Worm (Caenorhabditis elegans) whole organism, L1 larva: Measurements from ENCODE around the gene prdx-2.

Experiments used
- C16A3.4 ChIP-seq: fragments of 150-350 bp; optimal IDR thresholded peaks from 2 replicates; lab custom pipeline; 2014; ENCODE audit warnings: missing biosample characterization, missing genetic modification characterization
- C34B4.2 ChIP-seq: sonication (generic microtip); optimal IDR thresholded peaks from 2 replicates; lab custom pipeline; 2017; ENCODE audit warnings: mild to moderate bottlenecking, missing genetic modification characterization, missing compliant biosample characterization
- aha-1 ChIP-seq: fragments of 150-350 bp; optimal IDR thresholded peaks from 2 replicates; lab custom pipeline; 2014; ENCODE audit warnings: missing biosample characterization, missing genetic modification characterization
- alr-1 ChIP-seq: fragments of 200-800 bp; sonication (Bioruptor generic); optimal IDR thresholded peaks from 2 replicates; lab custom pipeline; 2018; ENCODE audit warnings: borderline replicate concordance, mild to moderate bottlenecking, missing genetic modification characterization, missing compliant biosample characterization
- aly-2 ChIP-seq: fragments of 150-350 bp; optimal IDR thresholded peaks from 2 replicates; lab custom pipeline; 2014; ENCODE audit warnings: missing biosample characterization, missing genetic modification characterization
- ama-1 ChIP-seq: fragments of 150-350 bp; optimal IDR thresholded peaks from 2 replicates; lab custom pipeline; 2014
- ceh-8 ChIP-seq: fragments of 200-800 bp; sonication (Bioruptor generic); optimal IDR thresholded peaks from 2 replicates; lab custom pipeline; 2018; ENCODE audit warnings: mild to moderate bottlenecking, missing genetic modification characterization, moderate library complexity, missing compliant biosample characterization
- ceh-82 ChIP-seq, 3 experiments: fragments of 150-350 bp in 1 of 3; sonication (generic microtip) in 2 of 3; optimal IDR thresholded peaks; 2 replicates each; lab custom pipeline; 2014 to 2017; ENCODE audit warnings: missing biosample characterization in 3 of 3, missing genetic modification characterization in 3 of 3
- ceh-88 ChIP-seq: fragments of 200-800 bp; sonication (Bioruptor generic); IDR thresholded peaks from 2 replicates; pipeline ENCODE4 v1.3.6; 2022; ENCODE audit warnings: missing genetic modification characterization, missing compliant biosample characterization
- ceh-90 ChIP-seq: sonication (generic microtip); optimal IDR thresholded peaks from 2 replicates; lab custom pipeline; 2016; ENCODE audit warnings: missing genetic modification characterization, missing compliant biosample characterization
- ces-1 ChIP-seq: fragments of 150-350 bp; optimal IDR thresholded peaks from 2 replicates; lab custom pipeline; 2014; ENCODE audit warnings: missing biosample characterization, missing genetic modification reagents, missing genetic modification characterization
- dpl-1 ChIP-seq, 3 experiments: fragments of 150-350 bp in 2 of 3; sonication (generic microtip) in 1 of 3; optimal IDR thresholded peaks; 2 replicates each; lab custom pipeline; 2014 to 2017; ENCODE audit warnings: missing biosample characterization in 3 of 3, missing genetic modification characterization in 3 of 3, missing genetic modification reagents in 3 of 3
- efl-1 ChIP-seq, 4 experiments: fragments of 150-350 bp; optimal IDR thresholded peaks in 3 of 4; peaks in 1 of 4; 1 replicate in 1 of 4; 2 replicates in 3 of 4; lab custom pipeline; 2014; ENCODE audit warnings: missing biosample characterization in 2 of 4, missing genetic modification characterization in 2 of 4, missing genetic modification reagents in 2 of 4
- efl-3 ChIP-seq: fragments of 200-800 bp; sonication (Bioruptor generic); optimal IDR thresholded peaks from 2 replicates; lab custom pipeline; 2018; ENCODE audit warnings: mild to moderate bottlenecking, missing genetic modification characterization, missing compliant biosample characterization
- egl-13 ChIP-seq: sonication (generic microtip); optimal IDR thresholded peaks from 2 replicates; lab custom pipeline; 2016; ENCODE audit warnings: missing genotype, missing genetic modification reagents, missing genetic modification characterization, missing compliant biosample characterization
- elt-2 ChIP-seq: sonication (generic microtip); optimal IDR thresholded peaks from 2 replicates; lab custom pipeline; 2016; ENCODE audit warnings: missing genetic modification characterization, mild to moderate bottlenecking, inconsistent platforms, missing compliant biosample characterization, missing genetic modification reagents
- elt-3 ChIP-seq, 6 experiments: fragments of 150-350 bp in 1 of 6; sonication (generic microtip); optimal IDR thresholded peaks; 2 replicates each; lab custom pipeline; 2017 to 2018; ENCODE audit warnings: missing biosample characterization in 6 of 6, missing genetic modification characterization in 6 of 6, inconsistent platforms in 1 of 6
- ets-5 ChIP-seq: fragments of 200-800 bp; sonication (Bioruptor generic); IDR thresholded peaks from 2 replicates; pipeline ENCODE4 v1.3.6; 2022; ENCODE audit warnings: missing genetic modification characterization, missing compliant biosample characterization
- hlh-17 ChIP-seq: fragments of 200-800 bp; sonication (Bioruptor generic); optimal IDR thresholded peaks from 2 replicates; lab custom pipeline; 2018; ENCODE audit warnings: missing genetic modification characterization, mild to moderate bottlenecking, missing compliant biosample characterization, moderate library complexity, borderline replicate concordance
- hpl-2 ChIP-seq: fragments of 150-350 bp; optimal IDR thresholded peaks from 2 replicates; lab custom pipeline; 2014; ENCODE audit warnings: missing biosample characterization, missing genetic modification reagents, missing genetic modification characterization
- jun-1 ChIP-seq: fragments of 150-350 bp; optimal IDR thresholded peaks from 2 replicates; lab custom pipeline; 2014; ENCODE audit warnings: missing biosample characterization, missing genetic modification reagents, missing genetic modification characterization
- lir-3 ChIP-seq: sonication (generic microtip); optimal IDR thresholded peaks from 2 replicates; lab custom pipeline; 2016; ENCODE audit warnings: mild to moderate bottlenecking, missing genetic modification characterization, moderate library complexity, missing compliant biosample characterization; ENCODE audit not compliant: poor library complexity
- lsy-2 ChIP-seq, 2 experiments: fragments of 150-350 bp; optimal IDR thresholded peaks; 2 replicates each; lab custom pipeline; 2014; ENCODE audit warnings: missing biosample characterization in 2 of 2, missing genetic modification characterization in 2 of 2
- mab-9 ChIP-seq: fragments of 200-800 bp; sonication (Bioruptor generic); IDR thresholded peaks from 2 replicates; pipeline ENCODE4 v1.3.6; 2022; ENCODE audit warnings: missing genetic modification reagents, missing genetic modification characterization, missing compliant biosample characterization
- mdl-1 ChIP-seq, 2 experiments: fragments of 150-350 bp; optimal IDR thresholded peaks; 2 replicates each; lab custom pipeline; 2014 to 2017; ENCODE audit warnings: missing biosample characterization in 2 of 2, missing genetic modification characterization in 2 of 2, inconsistent platforms in 1 of 2
- mef-2 ChIP-seq: fragments of 150-350 bp; optimal IDR thresholded peaks from 2 replicates; lab custom pipeline; 2014; ENCODE audit warnings: missing biosample characterization, missing genetic modification characterization
- nhr-11 ChIP-seq: fragments of 150-350 bp; optimal IDR thresholded peaks from 2 replicates; lab custom pipeline; 2014; ENCODE audit warnings: missing biosample characterization, missing genetic modification characterization
- nhr-20 ChIP-seq: sonication (generic microtip); optimal IDR thresholded peaks from 2 replicates; lab custom pipeline; 2016; ENCODE audit warnings: mild to moderate bottlenecking, missing genetic modification characterization, missing compliant biosample characterization
- nhr-47 ChIP-seq: sonication (generic microtip); optimal IDR thresholded peaks from 2 replicates; lab custom pipeline; 2016; ENCODE audit warnings: mild to moderate bottlenecking, missing genetic modification characterization, moderate library complexity, missing compliant biosample characterization
- nhr-71 ChIP-seq: sonication (generic microtip); optimal IDR thresholded peaks from 2 replicates; lab custom pipeline; 2016; ENCODE audit warnings: mild to moderate bottlenecking, missing genetic modification characterization, moderate library complexity, missing compliant biosample characterization
- nhr-84 ChIP-seq: sonication (generic microtip); optimal IDR thresholded peaks from 2 replicates; lab custom pipeline; 2017; ENCODE audit warnings: missing biosample characterization, missing genetic modification characterization
- nhr-85 ChIP-seq: sonication (generic microtip); peaks from one replicate; lab custom pipeline; 2016; ENCODE audit warnings: missing genetic modification characterization, inconsistent platforms, missing compliant biosample characterization
- pax-3 ChIP-seq: fragments of 200-800 bp; sonication (Bioruptor generic); optimal IDR thresholded peaks from 2 replicates; lab custom pipeline; 2018; ENCODE audit warnings: mild to moderate bottlenecking, missing genetic modification characterization, moderate library complexity, missing compliant biosample characterization
- skn-1 ChIP-seq: fragments of 150-350 bp; optimal IDR thresholded peaks from 2 replicates; lab custom pipeline; 2014; ENCODE audit warnings: missing biosample characterization, missing genetic modification characterization
- snpc-4 ChIP-seq: fragments of 150-350 bp; optimal IDR thresholded peaks from 2 replicates; lab custom pipeline; 2014; ENCODE audit warnings: missing biosample characterization, missing genetic modification characterization
- snu-23 ChIP-seq: sonication (generic microtip); optimal IDR thresholded peaks from 2 replicates; lab custom pipeline; 2016; ENCODE audit warnings: missing genetic modification characterization, missing compliant biosample characterization
- sox-4 ChIP-seq: sonication (generic microtip); optimal IDR thresholded peaks from 2 replicates; lab custom pipeline; 2016; ENCODE audit warnings: missing genetic modification characterization, missing compliant biosample characterization
- sup-37 ChIP-seq: fragments of 200-800 bp; sonication (Bioruptor generic); optimal IDR thresholded peaks from 2 replicates; lab custom pipeline; 2018; ENCODE audit warnings: mild to moderate bottlenecking, missing genetic modification characterization, missing compliant biosample characterization
- swsn-7 ChIP-seq: sonication (generic microtip); optimal IDR thresholded peaks from 2 replicates; lab custom pipeline; 2016; ENCODE audit warnings: missing genetic modification characterization, missing compliant biosample characterization
- tbx-2 ChIP-seq: sonication (generic microtip); optimal IDR thresholded peaks from 2 replicates; lab custom pipeline; 2016; ENCODE audit warnings: missing genetic modification characterization, missing compliant biosample characterization
- unc-62 ChIP-seq: fragments of 150-350 bp; optimal IDR thresholded peaks from 2 replicates; lab custom pipeline; 2014; ENCODE audit warnings: missing biosample characterization, missing genetic modification reagents, missing genetic modification characterization
- unc-86 ChIP-seq: sonication (generic microtip); optimal IDR thresholded peaks from 2 replicates; lab custom pipeline; 2016; ENCODE audit warnings: missing genetic modification characterization, missing compliant biosample characterization
- unc-98 ChIP-seq: fragments of 200-800 bp; sonication (Bioruptor generic); IDR thresholded peaks from 2 replicates; pipeline ENCODE4 v1.3.6; 2022; ENCODE audit warnings: missing genetic modification characterization, missing compliant biosample characterization
- xbp-1 ChIP-seq: sonication (generic microtip); optimal IDR thresholded peaks from 2 replicates; lab custom pipeline; 2016; ENCODE audit warnings: missing genetic modification characterization, missing compliant biosample characterization
- ztf-4 ChIP-seq: fragments of 150-350 bp; optimal IDR thresholded peaks from 2 replicates; lab custom pipeline; 2014; ENCODE audit warnings: missing biosample characterization, missing genetic modification characterization

The prdx-2 gene

DNA sequence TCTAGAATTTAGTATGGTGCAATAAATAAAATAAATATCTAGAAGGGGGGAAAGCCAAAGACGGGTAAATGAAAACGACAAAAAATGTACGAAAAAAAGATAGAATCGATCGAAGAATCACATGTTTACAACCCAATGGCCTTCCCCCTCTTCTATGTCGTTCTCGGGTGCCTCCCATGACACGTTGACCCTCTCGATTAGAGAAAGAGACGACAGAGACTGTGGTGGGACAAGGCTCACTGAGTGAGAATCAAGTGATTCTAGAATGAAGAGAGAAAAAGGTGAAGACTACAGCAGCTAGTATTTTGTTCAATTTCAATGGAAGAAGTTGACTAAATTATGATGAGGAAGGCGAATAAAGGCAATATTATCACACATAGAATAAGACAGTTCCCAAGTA lies 48.1 kb downstream of the prdx-2 start (continued):
- TF ChIP-seq ceh-82 (tag; optimal IDR thresholded peaks at IDR 0.05; lab: Kevin White, UChicago) (no peak), lsy-2 (tag; optimal IDR thresholded peaks at IDR 0.05; lab: Kevin White, UChicago) (peak; percentile 56 to 73), hlh-17 (GFP tag; lab: Kevin White, UChicago) (no peak), ceh-90 (no peak), aha-1 (tag; lab: Kevin White, UChicago) (no peak), ces-1 (no peak), lir-3 (peak; percentile 12), ceh-88 (GFP tag; lab: Robert Waterston, UW) (no peak), mab-9 (GFP tag; lab: Robert Waterston, UW) (no peak), nhr-71 (tag; lab: Kevin White, UChicago) (peak; percentile 78), ceh-8 (GFP tag; lab: Kevin White, UChicago) (no peak), snpc-4 (tag; lab: Kevin White, UChicago) (peak; percentile 6), swsn-7 (peak; percentile 48), hpl-2 (GFP tag; lab: Kevin White, UChicago) (no peak), efl-3 (GFP tag; lab: Kevin White, UChicago) (no peak), sup-37 (GFP tag; lab: Kevin White, UChicago) (no peak), unc-98 (GFP tag; lab: Robert Waterston, UW) (no peak), jun-1 (no peak), xbp-1 (tag; lab: Kevin White, UChicago) (peak; percentile 19), C34B4.2 (tag; lab: Kevin White, UChicago) (no peak), efl-1 (optimal IDR thresholded peaks at IDR 0.05; lab: Kevin White, UChicago) (peak; percentile 45 to 55), efl-1 (GFP tag; optimal IDR thresholded peaks at IDR 0.05 in 1 of 2; lab: Kevin White, UChicago) (peak; percentile 45 to 89), pax-3 (tag; lab: Kevin White, UChicago) (no peak), ama-1 (lab: Kevin White, UChicago) (no peak), sox-4 (tag; lab: Kevin White, UChicago) (no peak), ztf-4 (peak; percentile 36), C16A3.4 (tag; lab: Kevin White, UChicago) (peak; percentile 55), egl-13 (tag; lab: Kevin White, UChicago) (no peak), snu-23 (peak; percentile 81), unc-62 (GFP tag; lab: Kevin White, UChicago) (no peak), dpl-1 (GFP tag; optimal IDR thresholded peaks at IDR 0.05; lab: Kevin White, UChicago) (peak; percentile 21 to 60 (median 58)), nhr-11 (no peak), mdl-1 (tag; optimal IDR thresholded peaks at IDR 0.05; lab: Kevin White, UChicago) (peak in 1 of 2 experiments; percentile 62), tbx-2 (no peak), unc-86 (no peak), nhr-47 (tag; lab: Kevin White, UChicago) (peak; percentile 45), alr-1 (tag; lab: Kevin White, UChicago) (no peak), nhr-20 (tag; lab: Kevin White, UChicago) (peak; percentile 60), elt-3 (tag; optimal IDR thresholded peaks at IDR 0.05; lab: Kevin White, UChicago) (peak in 1 of 6 experiments; percentile 74), nhr-84 (no peak), aly-2 (tag; lab: Kevin White, UChicago) (no peak), mef-2 (no peak), elt-2 (tag; lab: Kevin White, UChicago) (peak; percentile 59)

DNA sequence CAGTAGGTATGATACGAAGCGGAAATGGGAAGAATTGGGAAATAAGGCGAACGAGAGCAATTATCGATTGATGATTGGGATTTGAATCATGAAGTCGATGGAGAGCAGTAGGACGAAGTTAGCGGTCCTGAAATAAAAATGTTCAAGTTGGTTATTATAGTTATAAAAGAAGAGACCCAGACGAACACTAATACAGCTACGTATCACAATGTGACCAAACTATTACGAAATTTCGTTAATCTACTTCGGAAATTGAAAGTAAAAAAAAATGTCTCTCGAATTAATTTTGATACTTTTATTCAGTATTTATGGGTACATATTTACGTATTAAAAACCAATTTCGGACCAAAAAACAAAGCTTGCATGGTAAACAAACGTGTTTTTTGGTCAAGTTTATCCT lies 48.5 kb downstream of the prdx-2 start:
- TF ChIP-seq nhr-85 (tag; lab: Kevin White, UChicago) (peak; percentile 12), ets-5 (GFP tag; lab: Robert Waterston, UW) (no peak), skn-1 (tag; lab: Kevin White, UChicago) (no peak), ceh-88 (GFP tag; lab: Robert Waterston, UW) (no peak)
